Fruit fly (Drosophila melanogaster): Measurements from ENCODE around the gene CG6765.

DNA sequence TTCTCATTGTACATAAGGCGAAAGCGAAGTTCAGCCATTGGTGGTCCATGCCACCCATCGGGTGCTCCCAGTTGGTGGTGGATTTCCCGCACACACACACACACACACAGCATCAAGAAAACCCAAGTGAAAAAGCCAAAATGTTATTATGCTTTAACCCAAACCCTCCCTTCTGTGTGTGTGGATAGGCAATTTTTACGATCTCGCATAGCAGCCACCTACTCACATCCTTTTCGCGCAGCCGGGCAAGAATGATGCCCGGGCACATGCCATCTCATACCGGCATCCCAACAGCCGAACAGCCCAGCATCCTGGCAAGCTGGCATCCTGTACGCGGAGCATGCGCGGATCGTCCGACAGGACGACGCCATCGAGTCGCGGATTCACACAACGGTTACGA is 44.5 kb downstream of the CG6765 start:
- TF ChIP-seq pan (optimal IDR thresholded peaks at IDR 0.05) (no peak), psq (optimal IDR thresholded peaks at IDR 0.05) (no peak), usp (GFP tag; optimal IDR thresholded peaks at IDR 0.05) (no peak), CG8478 (optimal IDR thresholded peaks at IDR 0.05) (no peak)
